Worm (Caenorhabditis elegans): ENCODE data around the gene ZK593.3.
"Not testable (repeated sequence)": the region's sequence is repeated elsewhere in the genome, so short reads cannot be mapped to it uniquely, and the experiment has no call there.

- not testable (repeated sequence) for TF ChIP-seq ama-1 (optimal IDR thresholded peaks at IDR 0.05); tra-4 (tag; optimal IDR thresholded peaks at IDR 0.05); flt-1 (GFP tag; IDR thresholded peaks at IDR 0.05); F13C5.2 (tag; optimal IDR thresholded peaks at IDR 0.05); ceh-13 (GFP tag; optimal IDR thresholded peaks at IDR 0.05); ceh-36 (tag; optimal IDR thresholded peaks at IDR 0.05)
These were observed 39.5 kb downstream of the ZK593.3 start, which contains the start of gene Y69E1A.4 for ce11 chrIV:10954955-10955354.
